Fruit fly (Drosophila melanogaster) whole organism, adult: ENCODE data around the gene Mst85C.

Experiments used
- CG11617 ChIP-seq: fragments of 200-800 bp; sonication (Bioruptor generic); optimal IDR thresholded peaks from 2 replicates; lab custom pipeline; 2017; ENCODE audit warnings: mild to moderate bottlenecking, missing biosample characterization, missing genetic modification reagents, missing genetic modification characterization
- CG12768 ChIP-seq: fragments of 200-800 bp; sonication (Bioruptor generic); optimal IDR thresholded peaks from 2 replicates; lab custom pipeline; 2017; ENCODE audit warnings: missing biosample characterization, missing genetic modification characterization, mild to moderate bottlenecking, moderate library complexity, missing genetic modification reagents
- CG14711 ChIP-seq: fragments of 200-800 bp; sonication (Bioruptor generic); optimal IDR thresholded peaks from 2 replicates; lab custom pipeline; 2018; ENCODE audit warnings: missing biosample characterization, mild to moderate bottlenecking, missing genetic modification characterization, moderate library complexity
- CG1620 ChIP-seq: fragments of 200-800 bp; sonication (Bioruptor generic); optimal IDR thresholded peaks from 2 replicates; lab custom pipeline; 2016; ENCODE audit warnings: missing biosample characterization, missing genetic modification characterization
- CG33017 ChIP-seq: fragments of 200-800 bp; sonication (Bioruptor generic); optimal IDR thresholded peaks from 2 replicates; lab custom pipeline; 2018; ENCODE audit warnings: missing biosample characterization, mild to moderate bottlenecking, missing genetic modification characterization, moderate library complexity
- CG5204 ChIP-seq: fragments of 200-800 bp; sonication (Bioruptor generic); optimal IDR thresholded peaks from 2 replicates; lab custom pipeline; 2016; ENCODE audit warnings: missing biosample characterization, missing genetic modification characterization
- CG7045 ChIP-seq: fragments of 200-800 bp; sonication (Bioruptor generic); optimal IDR thresholded peaks from 2 replicates; lab custom pipeline; 2017; ENCODE audit warnings: missing biosample characterization, mild to moderate bottlenecking, missing genetic modification characterization
- CG7101 ChIP-seq: fragments of 200-800 bp; sonication (Bioruptor generic); optimal IDR thresholded peaks from 2 replicates; lab custom pipeline; 2018; ENCODE audit warnings: missing biosample characterization, mild to moderate bottlenecking, missing genetic modification characterization, moderate library complexity
- Clk ChIP-seq: fragments of 200-800 bp; sonication (Bioruptor generic); optimal IDR thresholded peaks from 2 replicates; lab custom pipeline; 2017; ENCODE audit warnings: missing biosample characterization, missing genetic modification characterization
- Crg-1 ChIP-seq: fragments of 200-800 bp; sonication (Bioruptor generic); optimal IDR thresholded peaks from 2 replicates; lab custom pipeline; 2016; ENCODE audit warnings: missing biosample characterization, missing genetic modification characterization
- Hr96 ChIP-seq: fragments of 200-800 bp; sonication (Bioruptor generic); optimal IDR thresholded peaks from 2 replicates; lab custom pipeline; 2016; ENCODE audit warnings: missing biosample characterization, missing genetic modification characterization
- Mnt ChIP-seq: fragments of 200-800 bp; sonication (Bioruptor generic); optimal IDR thresholded peaks from 2 replicates; lab custom pipeline; 2016; ENCODE audit warnings: missing biosample characterization, mild to moderate bottlenecking, missing genetic modification characterization
- bab1 ChIP-seq: fragments of 200-800 bp; sonication (Bioruptor generic); optimal IDR thresholded peaks from 3 replicates; lab custom pipeline; 2019; ENCODE audit warnings: missing biosample characterization, mild to moderate bottlenecking, missing genetic modification characterization, moderate library complexity
- cic ChIP-seq: fragments of 200-800 bp; sonication (Bioruptor generic); optimal IDR thresholded peaks from 2 replicates; lab custom pipeline; 2017; ENCODE audit warnings: missing biosample characterization, mild to moderate bottlenecking, missing genetic modification characterization, moderate library complexity
- cnc ChIP-seq, 2 experiments: fragments of >200 bp; optimal IDR thresholded peaks; 2 replicates each; lab custom pipeline; 2017
- kay ChIP-seq: fragments of 200-800 bp; sonication (Bioruptor generic); peaks from one replicate; lab custom pipeline; 2016; ENCODE audit warnings: missing biosample characterization, missing genetic modification characterization, borderline replicate concordance
- ovo ChIP-seq: fragments of 200-800 bp; sonication (Bioruptor generic); optimal IDR thresholded peaks from 2 replicates; lab custom pipeline; 2016; ENCODE audit warnings: missing biosample characterization, missing genetic modification characterization
- pad ChIP-seq: fragments of 200-800 bp; sonication (Bioruptor generic); optimal IDR thresholded peaks from 3 replicates; lab custom pipeline; 2017; ENCODE audit warnings: missing biosample characterization, missing genetic modification characterization, mild to moderate bottlenecking, moderate library complexity, missing genetic modification reagents
- tj ChIP-seq: fragments of 200-800 bp; sonication (Bioruptor generic); optimal IDR thresholded peaks from 3 replicates; lab custom pipeline; 2017; ENCODE audit warnings: missing biosample characterization, mild to moderate bottlenecking, missing genetic modification characterization, moderate library complexity
- toe ChIP-seq: fragments of 200-800 bp; sonication (Bioruptor generic); optimal IDR thresholded peaks from 2 replicates; lab custom pipeline; 2016; ENCODE audit warnings: missing biosample characterization, missing genetic modification characterization

Mst85C gene

dm6 chr3R:9057398-9058058 is 9.1 kb downstream of the Mst85C start:
- TF ChIP-seq CG14711 (tag; lab: Kevin White, UChicago) (peak; percentile 97), pad (GFP tag; lab: Kevin White, UChicago) (peak; percentile 89), ovo (GFP tag; lab: Kevin White, UChicago) (peak; percentile 79), cic (GFP tag; lab: Kevin White, UChicago) (peak; percentile 95), Mnt (peak; percentile 79), kay (peak; percentile 99), tj (GFP tag; lab: Kevin White, UChicago) (peak; percentile 88), CG11617 (GFP tag; lab: Kevin White, UChicago) (peak; percentile 99), Hr96 (GFP tag; lab: Kevin White, UChicago) (peak; percentile 93), CG7101 (tag; lab: Kevin White, UChicago) (peak; percentile 99), Crg-1 (GFP tag; lab: Kevin White, UChicago) (peak; percentile 80), CG1620 (GFP tag; lab: Kevin White, UChicago) (peak; percentile 75), cnc (optimal IDR thresholded peaks at IDR 0.05; lab: Kevin White, UChicago) (no peak), CG12768 (GFP tag; lab: Kevin White, UChicago) (peak; percentile 99), CG5204 (peak; percentile 87), CG7045 (GFP tag; lab: Kevin White, UChicago) (peak; percentile 98), bab1 (GFP tag; lab: Kevin White, UChicago) (peak; percentile 93), CG33017 (tag; lab: Kevin White, UChicago) (peak; percentile 99), Clk (GFP tag; lab: Kevin White, UChicago) (peak; percentile 96), toe (GFP tag; lab: Kevin White, UChicago) (peak; percentile 95)

- TF ChIP-seq CG33017 (tag; lab: Kevin White, UChicago) (peak; percentile 37), Hr96 (GFP tag; lab: Kevin White, UChicago) (no peak)
These were observed 14.3 kb downstream of the Mst85C start for dm6 chr3R:9062756-9063155.

dm6 chr3R:9064874-9065273 is 16.4 kb downstream of the Mst85C start, which contains the start of the genes beag and Ada:
Gene beag, minus strand, starts transcription at chr3R:9065078.
Gene Ada, plus strand, starts transcription at chr3R:9065183.
- TF ChIP-seq Clk (GFP tag; lab: Kevin White, UChicago) (peak; percentile 9), CG33017 (tag; lab: Kevin White, UChicago) (peak; percentile 48), ovo (GFP tag; lab: Kevin White, UChicago) (no peak), Mnt (peak; percentile 51), CG7101 (tag; lab: Kevin White, UChicago) (peak; percentile 61), CG12768 (GFP tag; lab: Kevin White, UChicago) (no peak), Hr96 (GFP tag; lab: Kevin White, UChicago) (no peak), pad (GFP tag; lab: Kevin White, UChicago) (no peak), CG1620 (GFP tag; lab: Kevin White, UChicago) (no peak), bab1 (GFP tag; lab: Kevin White, UChicago) (peak; percentile 65), tj (GFP tag; lab: Kevin White, UChicago) (no peak), cic (GFP tag; lab: Kevin White, UChicago) (no peak), cnc (optimal IDR thresholded peaks at IDR 0.05; lab: Kevin White, UChicago) (no peak), CG11617 (GFP tag; lab: Kevin White, UChicago) (peak; percentile 26), toe (GFP tag; lab: Kevin White, UChicago) (peak; percentile 10), kay (no peak), Crg-1 (GFP tag; lab: Kevin White, UChicago) (no peak), CG5204 (no peak), CG7045 (GFP tag; lab: Kevin White, UChicago) (no peak), CG14711 (tag; lab: Kevin White, UChicago) (peak; percentile 95)

dm6 chr3R:9068418-9068817 is 20.0 kb downstream of the Mst85C start:
- TF ChIP-seq Hr96 (GFP tag; lab: Kevin White, UChicago) (no peak), bab1 (GFP tag; lab: Kevin White, UChicago) (no peak), Clk (GFP tag; lab: Kevin White, UChicago) (no peak), CG33017 (tag; lab: Kevin White, UChicago) (no peak), CG7045 (GFP tag; lab: Kevin White, UChicago) (no peak), CG14711 (tag; lab: Kevin White, UChicago) (no peak), CG11617 (GFP tag; lab: Kevin White, UChicago) (no peak), kay (no peak), Crg-1 (GFP tag; lab: Kevin White, UChicago) (no peak)

- TF ChIP-seq Hr96 (GFP tag; lab: Kevin White, UChicago) (no peak), CG5204 (no peak), Crg-1 (GFP tag; lab: Kevin White, UChicago) (no peak), cic (GFP tag; lab: Kevin White, UChicago) (no peak), CG33017 (tag; lab: Kevin White, UChicago) (no peak), pad (GFP tag; lab: Kevin White, UChicago) (no peak), CG1620 (GFP tag; lab: Kevin White, UChicago) (no peak), CG14711 (tag; lab: Kevin White, UChicago) (no peak), toe (GFP tag; lab: Kevin White, UChicago) (no peak), kay (no peak), CG7045 (GFP tag; lab: Kevin White, UChicago) (no peak), CG7101 (tag; lab: Kevin White, UChicago) (no peak), bab1 (GFP tag; lab: Kevin White, UChicago) (no peak), CG11617 (GFP tag; lab: Kevin White, UChicago) (no peak), Clk (GFP tag; lab: Kevin White, UChicago) (no peak)
These were observed 21.4 kb downstream of the Mst85C start for dm6 chr3R:9069874-9070273.
